Fruit fly (Drosophila melanogaster) whole organism, prepupa: Measurements from ENCODE around the gene CG34313.

Experiments
- CG1621 ChIP-seq: fragments of 200-800 bp; sonication (Bioruptor generic); optimal IDR thresholded peaks from 3 replicates; lab custom pipeline; 2018; ENCODE audit warnings: missing biosample characterization, mild to moderate bottlenecking, missing genetic modification characterization
- Gug ChIP-seq: fragments of 200-800 bp; sonication (Bioruptor generic); IDR thresholded peaks from 2 replicates; pipeline ENCODE4 v1.3.6; 2022; ENCODE audit warnings: missing biosample characterization, missing genetic modification characterization
- Hr38 ChIP-seq: sonication (Bioruptor generic); optimal IDR thresholded peaks from 2 replicates; lab custom pipeline; 2016; ENCODE audit warnings: missing biosample characterization, missing genetic modification characterization
- Lpt ChIP-seq: fragments of 200-800 bp; sonication (Bioruptor generic); optimal IDR thresholded peaks from 3 replicates; lab custom pipeline; 2016; ENCODE audit warnings: missing biosample characterization, missing genetic modification characterization
- OdsH ChIP-seq: fragments of 200-800 bp; sonication (Bioruptor generic); optimal IDR thresholded peaks from 3 replicates; lab custom pipeline; 2016; ENCODE audit warnings: missing biosample characterization, missing genetic modification characterization
- Sox15 ChIP-seq: fragments of 200-800 bp; sonication (Bioruptor generic); optimal IDR thresholded peaks from 3 replicates; lab custom pipeline; 2016; ENCODE audit warnings: missing biosample characterization, missing genetic modification characterization
- eg ChIP-seq: fragments of 200-800 bp; sonication (Bioruptor generic); IDR thresholded peaks from 3 replicates; pipeline ENCODE4 v1.3.6; 2022; ENCODE audit warnings: missing biosample characterization, missing genetic modification characterization
- lz ChIP-seq: fragments of 200-800 bp; sonication (Bioruptor generic); optimal IDR thresholded peaks from 3 replicates; lab custom pipeline; 2016; ENCODE audit warnings: missing biosample characterization, missing genetic modification characterization
- ss ChIP-seq, 2 experiments: fragments of 200-800 bp; sonication (Bioruptor generic); optimal IDR thresholded peaks; 2 replicates in 1 of 2; 3 replicates in 1 of 2; lab custom pipeline; 2017 to 2018; ENCODE audit warnings: mild to moderate bottlenecking in 2 of 2, missing biosample characterization in 2 of 2, missing genetic modification characterization in 2 of 2, moderate library complexity in 1 of 2

DNA sequence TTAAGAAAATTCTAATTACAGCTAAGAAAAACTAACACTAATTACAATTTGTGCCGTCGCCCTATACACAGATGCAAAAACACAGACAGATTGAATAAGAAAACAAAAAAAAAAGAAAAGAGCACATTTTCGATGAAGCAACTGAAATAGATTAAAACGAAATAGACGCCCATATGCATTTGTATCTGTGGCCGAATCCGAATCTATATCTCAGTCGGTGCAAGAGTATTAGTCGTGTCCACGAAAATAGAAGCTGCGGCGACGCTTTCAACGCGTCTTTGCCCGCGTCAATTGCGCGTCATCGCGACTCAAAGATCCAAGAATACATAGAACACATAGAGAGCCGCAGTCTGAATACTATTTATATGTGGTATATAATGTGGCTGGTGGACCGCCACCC, 4.4 kb upstream of the CG34313 start:
- TF ChIP-seq OdsH (GFP tag; lab: Kevin White, UChicago) = no peak
- TF ChIP-seq Hr38 (GFP tag; lab: Kevin White, UChicago) = no peak
- no peak for TF ChIP-seq ss (GFP tag; optimal IDR thresholded peaks at IDR 0.05; lab: Kevin White, UChicago)
- no peak for TF ChIP-seq CG1621 (tag; lab: Kevin White, UChicago)
- no peak for TF ChIP-seq Sox15
- TF ChIP-seq eg (GFP tag; lab: Robert Waterston, UW) = peak; percentile 49; the same call in 1 of the 3 replicates
- peak; percentile 14 for TF ChIP-seq Lpt (GFP tag; lab: Kevin White, UChicago)
- no peak for TF ChIP-seq Gug (GFP tag; lab: Robert Waterston, UW)
- no peak for TF ChIP-seq lz (GFP tag; lab: Kevin White, UChicago)
